Worm (Caenorhabditis elegans) whole organism, late embryonic: ENCODE data around the gene F37C12.21.

Experiments used
- C08G9.2 ChIP-seq: sonication (generic microtip); optimal IDR thresholded peaks from 2 replicates; lab custom pipeline; 2016; ENCODE audit warnings: mild to moderate bottlenecking, missing genetic modification characterization, moderate library complexity, missing compliant biosample characterization
- F13H6.1 ChIP-seq: sonication (generic microtip); optimal IDR thresholded peaks from 2 replicates; lab custom pipeline; 2016; ENCODE audit warnings: missing genetic modification characterization, missing compliant biosample characterization
- K09A11.1 ChIP-seq: sonication (generic microtip); optimal IDR thresholded peaks from 2 replicates; lab custom pipeline; 2017; ENCODE audit warnings: antibody characterized with exemption, mild to moderate bottlenecking, missing genetic modification characterization, missing compliant biosample characterization; ENCODE audit not compliant: insufficient read depth
- ceh-18 ChIP-seq: sonication (generic microtip); optimal IDR thresholded peaks from 2 replicates; lab custom pipeline; 2016; ENCODE audit warnings: missing genetic modification characterization, missing compliant biosample characterization
- ceh-19 ChIP-seq: fragments of 200-800 bp; sonication (Bioruptor generic); optimal IDR thresholded peaks from 2 replicates; lab custom pipeline; 2018; ENCODE audit warnings: mild to moderate bottlenecking, missing genetic modification characterization, missing compliant biosample characterization
- ceh-2 ChIP-seq: sonication (generic microtip); optimal IDR thresholded peaks from 2 replicates; lab custom pipeline; 2016; ENCODE audit warnings: missing genotype, missing genetic modification characterization, missing compliant biosample characterization
- ceh-22 ChIP-seq: sonication (generic microtip); optimal IDR thresholded peaks from 2 replicates; lab custom pipeline; 2017; ENCODE audit warnings: missing biosample characterization, missing genetic modification characterization
- ceh-24 ChIP-seq: sonication (generic microtip); optimal IDR thresholded peaks from 2 replicates; lab custom pipeline; 2016; ENCODE audit warnings: mild to moderate bottlenecking, missing genetic modification characterization, missing compliant biosample characterization
- ceh-30 ChIP-seq: fragments of 150-350 bp; optimal IDR thresholded peaks from 2 replicates; lab custom pipeline; 2014; ENCODE audit warnings: missing biosample characterization, missing genetic modification characterization
- ceh-31 ChIP-seq: sonication (generic microtip); optimal IDR thresholded peaks from 2 replicates; lab custom pipeline; 2016; ENCODE audit warnings: missing genetic modification characterization, missing compliant biosample characterization
- ceh-34 ChIP-seq: sonication (generic microtip); optimal IDR thresholded peaks from 2 replicates; lab custom pipeline; 2016; ENCODE audit warnings: mild to moderate bottlenecking, missing genetic modification characterization, missing compliant biosample characterization
- ceh-45 ChIP-seq: fragments of 200-800 bp; sonication (Bioruptor generic); IDR thresholded peaks from 2 replicates; pipeline ENCODE4 v1.3.6; 2022; ENCODE audit warnings: missing genetic modification reagents, missing genetic modification characterization, missing compliant biosample characterization
- ceh-48 ChIP-seq: sonication (generic microtip); optimal IDR thresholded peaks from 2 replicates; lab custom pipeline; 2016; ENCODE audit warnings: missing genetic modification characterization, inconsistent platforms, missing compliant biosample characterization
- che-1 ChIP-seq: sonication (generic microtip); optimal IDR thresholded peaks from 2 replicates; lab custom pipeline; 2016; ENCODE audit warnings: mild to moderate bottlenecking, missing genetic modification characterization, missing compliant biosample characterization
- dve-1 ChIP-seq: sonication (generic microtip); optimal IDR thresholded peaks from 2 replicates; lab custom pipeline; 2017; ENCODE audit warnings: antibody characterized with exemption, mild to moderate bottlenecking, missing genetic modification characterization, missing compliant biosample characterization
- elt-2 ChIP-seq: sonication (generic microtip); optimal IDR thresholded peaks from 2 replicates; lab custom pipeline; 2016; ENCODE audit warnings: missing genetic modification reagents, missing genetic modification characterization, missing compliant biosample characterization
- elt-4 ChIP-seq: sonication (generic microtip); optimal IDR thresholded peaks from 2 replicates; lab custom pipeline; 2016; ENCODE audit warnings: missing genetic modification characterization, missing compliant biosample characterization
- ets-4 ChIP-seq: sonication (generic microtip); optimal IDR thresholded peaks from 2 replicates; lab custom pipeline; 2016; ENCODE audit warnings: missing genetic modification characterization, missing compliant biosample characterization
- eyg-1 ChIP-seq: sonication (generic microtip); optimal IDR thresholded peaks from 2 replicates; lab custom pipeline; 2016; ENCODE audit warnings: missing genotype, missing genetic modification characterization, missing compliant biosample characterization
- fax-1 ChIP-seq: sonication (generic microtip); optimal IDR thresholded peaks from 2 replicates; lab custom pipeline; 2016; ENCODE audit warnings: missing genotype, missing genetic modification characterization, missing compliant biosample characterization
- fkh-6 ChIP-seq: sonication (generic microtip); optimal IDR thresholded peaks from 2 replicates; lab custom pipeline; 2016; ENCODE audit warnings: missing genetic modification characterization, missing compliant biosample characterization
- gmeb-2 ChIP-seq: sonication (generic microtip); optimal IDR thresholded peaks from 2 replicates; lab custom pipeline; 2016; ENCODE audit warnings: missing genetic modification characterization, inconsistent platforms, missing compliant biosample characterization
- hlh-30 ChIP-seq: sonication (generic microtip); optimal IDR thresholded peaks from 2 replicates; lab custom pipeline; 2017; ENCODE audit warnings: antibody characterized with exemption, missing genetic modification characterization, missing compliant biosample characterization; ENCODE audit not compliant: insufficient read depth
- hlh-8 ChIP-seq: sonication (generic microtip); optimal IDR thresholded peaks from 2 replicates; lab custom pipeline; 2016; ENCODE audit warnings: missing genotype, missing genetic modification characterization, missing compliant biosample characterization
- lin-11 ChIP-seq: fragments of 200-800 bp; sonication (Bioruptor generic); optimal IDR thresholded peaks from 2 replicates; lab custom pipeline; 2018; ENCODE audit warnings: mild to moderate bottlenecking, missing genetic modification characterization, missing compliant biosample characterization
- madf-2 ChIP-seq: sonication (generic microtip); optimal IDR thresholded peaks from 2 replicates; lab custom pipeline; 2017; ENCODE audit warnings: missing genetic modification characterization, missing compliant biosample characterization
- nfya-1 ChIP-seq: sonication (generic microtip); optimal IDR thresholded peaks from 2 replicates; lab custom pipeline; 2017; ENCODE audit warnings: missing genetic modification characterization, mild to moderate bottlenecking, missing compliant biosample characterization, antibody characterized with exemption, moderate library complexity
- nhr-11 ChIP-seq: fragments of 150-350 bp; optimal IDR thresholded peaks from 2 replicates; lab custom pipeline; 2014; ENCODE audit warnings: missing biosample characterization, missing genetic modification characterization
- npax-4 ChIP-seq: sonication (generic microtip); optimal IDR thresholded peaks from 2 replicates; lab custom pipeline; 2016; ENCODE audit warnings: missing genetic modification characterization, missing compliant biosample characterization
- pat-9 ChIP-seq: fragments of 200-800 bp; sonication (Bioruptor generic); optimal IDR thresholded peaks from 2 replicates; lab custom pipeline; 2018; ENCODE audit warnings: mild to moderate bottlenecking, missing genetic modification characterization, moderate library complexity, missing compliant biosample characterization
- pax-1 ChIP-seq: fragments of 150-350 bp; optimal IDR thresholded peaks from 2 replicates; lab custom pipeline; 2014; ENCODE audit warnings: missing biosample characterization, missing genetic modification characterization
- pha-2 ChIP-seq: sonication (generic microtip); optimal IDR thresholded peaks from 2 replicates; lab custom pipeline; 2017; ENCODE audit warnings: mild to moderate bottlenecking, missing genetic modification characterization, missing compliant biosample characterization
- pqm-1 ChIP-seq: sonication (generic microtip); optimal IDR thresholded peaks from 2 replicates; lab custom pipeline; 2016; ENCODE audit warnings: missing genetic modification characterization, missing compliant biosample characterization
- pros-1 ChIP-seq: fragments of 150-350 bp; optimal IDR thresholded peaks from 2 replicates; lab custom pipeline; 2014; ENCODE audit warnings: missing biosample characterization, missing genetic modification reagents, missing genetic modification characterization
- ref-2 ChIP-seq: sonication (generic microtip); optimal IDR thresholded peaks from 2 replicates; lab custom pipeline; 2016; ENCODE audit warnings: missing genetic modification characterization, missing compliant biosample characterization
- rnt-1 ChIP-seq: sonication (generic microtip); optimal IDR thresholded peaks from 2 replicates; lab custom pipeline; 2016; ENCODE audit warnings: missing genetic modification characterization, missing compliant biosample characterization
- sox-2 ChIP-seq: fragments of 200-800 bp; sonication (Bioruptor generic); IDR thresholded peaks from 2 replicates; pipeline ENCODE4 v1.3.6; 2022; ENCODE audit warnings: missing genetic modification reagents, missing genetic modification characterization, missing compliant biosample characterization
- sox-4 ChIP-seq: sonication (generic microtip); optimal IDR thresholded peaks from 2 replicates; lab custom pipeline; 2017; ENCODE audit warnings: mild to moderate bottlenecking, missing genetic modification characterization, inconsistent platforms, missing compliant biosample characterization
- syd-9 ChIP-seq: sonication (generic microtip); optimal IDR thresholded peaks from 2 replicates; lab custom pipeline; 2016; ENCODE audit warnings: mild to moderate bottlenecking, missing genetic modification characterization, moderate library complexity, missing compliant biosample characterization
- tbx-2 ChIP-seq: sonication (generic microtip); optimal IDR thresholded peaks from 2 replicates; lab custom pipeline; 2016; ENCODE audit warnings: missing genetic modification characterization, missing compliant biosample characterization
- unc-42 ChIP-seq: sonication (generic microtip); optimal IDR thresholded peaks from 2 replicates; lab custom pipeline; 2016; ENCODE audit warnings: missing genotype, missing genetic modification characterization, missing compliant biosample characterization
- unc-55 ChIP-seq: sonication (generic microtip); optimal IDR thresholded peaks from 2 replicates; lab custom pipeline; 2017; ENCODE audit warnings: missing biosample characterization, missing genetic modification reagents, missing genetic modification characterization
- zip-5 ChIP-seq: sonication (generic microtip); optimal IDR thresholded peaks from 2 replicates; lab custom pipeline; 2016; ENCODE audit warnings: missing genetic modification characterization, missing compliant biosample characterization
- ztf-16 ChIP-seq: sonication (generic microtip); optimal IDR thresholded peaks from 2 replicates; lab custom pipeline; 2017; ENCODE audit warnings: missing genetic modification characterization, missing compliant biosample characterization

F37C12.21 gene

ce11 chrIII:7207903-7208497 lies 19.8 kb downstream of the F37C12.21 start, which contains the start of gene rpl-6:
TSS of gene rpl-6 (plus strand) at chrIII:7208447.
- peak; percentile 1 for TF ChIP-seq ceh-34 (tag; lab: Kevin White, UChicago)
- TF ChIP-seq tbx-2 (tag; lab: Kevin White, UChicago), result peak; percentile 23
- TF ChIP-seq elt-2 (tag; lab: Kevin White, UChicago), result peak; percentile 42
- no peak for TF ChIP-seq ceh-19 (GFP tag; lab: Kevin White, UChicago)
- TF ChIP-seq ceh-31 (tag; lab: Kevin White, UChicago), result peak; percentile 34
- TF ChIP-seq pha-2 (tag; lab: Kevin White, UChicago), result peak; percentile 4
- TF ChIP-seq pax-1 (tag; lab: Kevin White, UChicago), result peak; percentile 57
- peak; percentile 12 for TF ChIP-seq unc-42
- no peak for TF ChIP-seq sox-2
- TF ChIP-seq pqm-1, result no peak
- TF ChIP-seq nfya-1 (tag; lab: Kevin White, UChicago), result peak; percentile 93

DNA sequence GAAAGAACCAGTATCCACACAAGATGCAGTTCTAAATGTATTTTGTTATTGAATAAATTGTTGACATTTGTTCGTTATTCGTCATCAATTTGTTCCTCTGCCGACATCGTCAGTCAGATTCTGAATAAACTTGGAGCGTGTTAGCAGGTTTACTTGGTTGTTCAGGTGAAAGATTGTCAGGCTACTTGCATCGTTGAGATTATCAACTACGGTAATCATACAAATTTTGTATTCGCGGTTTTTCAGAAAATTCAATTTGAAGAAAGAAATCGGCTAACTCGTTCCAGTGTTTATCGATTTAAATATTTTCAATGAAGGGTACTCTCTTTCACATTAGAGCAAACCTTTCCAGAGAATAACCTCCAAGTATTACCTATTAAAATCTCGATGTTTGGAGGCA lies 21.6 kb downstream of the F37C12.21 start, which contains the start of gene R151.2:
R151.2 (plus strand) TSS at position 247 of the 400 bp plus-strand sequence.
- TF ChIP-seq ceh-18 (tag; lab: Kevin White, UChicago) (no peak), unc-42 (no peak), ref-2 (tag; lab: Kevin White, UChicago) (no peak), che-1 (no peak), gmeb-2 (tag; lab: Kevin White, UChicago) (no peak), rnt-1 (tag; lab: Kevin White, UChicago) (no peak), ceh-30 (tag; lab: Kevin White, UChicago) (no peak), ceh-2 (tag; lab: Kevin White, UChicago) (no peak), pqm-1 (no peak), C08G9.2 (tag; lab: Kevin White, UChicago) (no peak), dve-1 (tag; lab: Kevin White, UChicago) (no peak), hlh-30 (no peak), ceh-24 (tag; lab: Kevin White, UChicago) (no peak)

DNA sequence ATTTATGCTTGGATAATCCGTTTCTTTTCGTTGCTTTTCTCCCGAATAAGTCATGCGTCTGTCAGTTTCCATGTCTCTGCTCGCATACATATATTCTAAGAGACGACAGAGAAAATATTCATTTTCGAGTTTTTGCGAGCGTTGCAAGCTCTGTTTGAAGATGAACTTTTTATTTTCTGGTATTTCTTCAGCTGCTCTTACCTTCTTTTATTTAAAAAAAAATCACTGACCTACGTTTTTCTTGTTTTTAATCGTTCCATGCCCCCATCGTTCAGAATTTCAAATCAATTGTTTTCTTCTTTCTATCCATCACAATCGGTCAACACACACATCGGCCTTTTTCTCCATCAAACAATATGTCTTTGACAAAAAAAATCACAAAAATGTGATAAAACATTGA lies 22.3 kb downstream of the F37C12.21 start:
- TF ChIP-seq fkh-6, result no peak
- no peak for TF ChIP-seq lin-11 (tag; lab: Kevin White, UChicago)
- TF ChIP-seq ztf-16 (tag; lab: Kevin White, UChicago), result no peak
- no peak for TF ChIP-seq tbx-2 (tag; lab: Kevin White, UChicago)
- TF ChIP-seq ceh-48 (tag; lab: Kevin White, UChicago), result no peak
- no peak for TF ChIP-seq elt-4 (tag; lab: Kevin White, UChicago)
- no peak for TF ChIP-seq hlh-8 (tag; lab: Kevin White, UChicago)
- TF ChIP-seq zip-5 (tag; lab: Kevin White, UChicago), result no peak
- TF ChIP-seq unc-55 (GFP tag; lab: Kevin White, UChicago), result no peak
- TF ChIP-seq pha-2 (tag; lab: Kevin White, UChicago), result no peak
- TF ChIP-seq ets-4, result no peak
- TF ChIP-seq ceh-19 (GFP tag; lab: Kevin White, UChicago), result no peak
- TF ChIP-seq ceh-45 (GFP tag; lab: Robert Waterston, UW), result no peak
- no peak for TF ChIP-seq sox-4
- TF ChIP-seq ref-2 (tag; lab: Kevin White, UChicago), result no peak
- no peak for TF ChIP-seq pat-9 (tag; lab: Kevin White, UChicago)
- TF ChIP-seq nhr-11 (tag; lab: Kevin White, UChicago), result no peak
- no peak for TF ChIP-seq elt-2 (tag; lab: Kevin White, UChicago)
- TF ChIP-seq pax-1 (tag; lab: Kevin White, UChicago), result no peak
- no peak for TF ChIP-seq C08G9.2 (tag; lab: Kevin White, UChicago)

ce11 chrIII:7212028-7212427 lies 23.9 kb downstream of the F37C12.21 start:
- TF ChIP-seq ceh-22 (tag; lab: Kevin White, UChicago) (no peak), madf-2 (tag; lab: Kevin White, UChicago) (no peak), F13H6.1 (tag; lab: Kevin White, UChicago) (no peak), fax-1 (tag; lab: Kevin White, UChicago) (no peak), K09A11.1 (tag; lab: Kevin White, UChicago) (no peak), npax-4 (no peak), syd-9 (tag; lab: Kevin White, UChicago) (no peak), eyg-1 (no peak), pros-1 (tag; lab: Kevin White, UChicago) (no peak), pax-1 (tag; lab: Kevin White, UChicago) (no peak)
